Fruit fly (Drosophila melanogaster) whole organism, embryonic: ENCODE data around the gene SmD1.

Source experiments
- ATbp ChIP-seq: fragments of 200-800 bp; sonication (Bioruptor generic); optimal IDR thresholded peaks from 2 replicates; lab custom pipeline; 2017; ENCODE audit warnings: missing biosample characterization, mild to moderate bottlenecking, missing genetic modification characterization, missing genetic modification reagents
- Aef1 ChIP-seq: fragments of 200-800 bp; sonication (Bioruptor generic); IDR thresholded peaks from 3 replicates; pipeline ENCODE4 v1.3.6; 2022; ENCODE audit warnings: missing biosample characterization, missing genetic modification characterization
- BEAF-32 ChIP-seq: fragments of 200-800 bp; sonication (Bioruptor generic); optimal IDR thresholded peaks from 3 replicates; lab custom pipeline; 2017; ENCODE audit warnings: missing biosample characterization, missing genetic modification characterization, mild to moderate bottlenecking, moderate library complexity, missing genetic modification reagents
- Bgb ChIP-seq: fragments of 200-800 bp; sonication (Bioruptor generic); IDR thresholded peaks from 2 replicates; pipeline ENCODE4 v1.3.6; 2022; ENCODE audit warnings: missing biosample characterization, missing genetic modification characterization; ENCODE audit not compliant: partially characterized antibody
- CG10543 ChIP-seq: fragments of 200-800 bp; sonication (Bioruptor generic); optimal IDR thresholded peaks from 3 replicates; lab custom pipeline; 2017; ENCODE audit warnings: missing biosample characterization, mild to moderate bottlenecking, missing genetic modification characterization, moderate library complexity
- CG12071 ChIP-seq: fragments of 200-800 bp; sonication (Bioruptor generic); optimal IDR thresholded peaks from 3 replicates; lab custom pipeline; 2018; ENCODE audit warnings: missing biosample characterization, mild to moderate bottlenecking, missing genetic modification characterization
- CG12299 ChIP-seq: fragments of 200-800 bp; sonication (Bioruptor generic); optimal IDR thresholded peaks from 2 replicates; lab custom pipeline; 2018; ENCODE audit warnings: missing biosample characterization, mild to moderate bottlenecking, missing genetic modification characterization
- CG12659 ChIP-seq: fragments of 200-800 bp; sonication (Bioruptor generic); optimal IDR thresholded peaks from 3 replicates; lab custom pipeline; 2017; ENCODE audit warnings: mild to moderate bottlenecking, missing biosample characterization, missing genetic modification reagents, missing genetic modification characterization
- CG1792 ChIP-seq: fragments of 200-800 bp; sonication (Bioruptor generic); optimal IDR thresholded peaks from 2 replicates; lab custom pipeline; 2016; ENCODE audit warnings: missing biosample characterization, missing genetic modification characterization
- CG3281 ChIP-seq: fragments of 200-800 bp; sonication (Bioruptor generic); optimal IDR thresholded peaks from 3 replicates; lab custom pipeline; 2017; ENCODE audit warnings: missing biosample characterization, mild to moderate bottlenecking, missing genetic modification characterization
- CG34224 ChIP-seq: fragments of 200-800 bp; sonication (Bioruptor generic); IDR thresholded peaks from 3 replicates; pipeline ENCODE4 v1.3.6; 2022; ENCODE audit warnings: missing biosample characterization, missing genetic modification characterization; ENCODE audit not compliant: partially characterized antibody
- CG4360 ChIP-seq: fragments of 200-800 bp; sonication (Bioruptor generic); IDR thresholded peaks from 2 replicates; pipeline ENCODE4 v1.3.6; 2022; ENCODE audit warnings: missing biosample characterization, missing genetic modification characterization
- CG6254 ChIP-seq: fragments of 200-800 bp; sonication (Bioruptor generic); optimal IDR thresholded peaks from 3 replicates; lab custom pipeline; 2017; ENCODE audit warnings: mild to moderate bottlenecking, missing biosample characterization, missing genetic modification reagents, missing genetic modification characterization
- CG6683 ChIP-seq: fragments of 200-800 bp; sonication (Bioruptor generic); optimal IDR thresholded peaks from 2 replicates; lab custom pipeline; 2017; ENCODE audit warnings: missing biosample characterization, mild to moderate bottlenecking, missing genetic modification characterization, missing genetic modification reagents
- CG6791 ChIP-seq: fragments of 200-800 bp; sonication (Bioruptor generic); IDR thresholded peaks from 3 replicates; pipeline ENCODE4 v1.3.6; 2022; ENCODE audit warnings: missing biosample characterization, missing genetic modification characterization; ENCODE audit not compliant: partially characterized antibody
- CG7372 ChIP-seq: fragments of 200-800 bp; sonication (Bioruptor generic); IDR thresholded peaks from 2 replicates; pipeline ENCODE4 v1.3.6; 2022; ENCODE audit warnings: missing biosample characterization, missing genetic modification characterization
- CG9932 ChIP-seq: fragments of 200-800 bp; sonication (Bioruptor generic); IDR thresholded peaks from 2 replicates; pipeline ENCODE4 v1.3.6; 2022; ENCODE audit warnings: missing biosample characterization, missing genetic modification characterization
- D19B ChIP-seq: fragments of 200-800 bp; sonication (Bioruptor generic); optimal IDR thresholded peaks from 2 replicates; lab custom pipeline; 2017; ENCODE audit warnings: missing biosample characterization, mild to moderate bottlenecking, missing genetic modification characterization
- Dfd ChIP-seq, 2 experiments: fragments of >200 bp; optimal IDR thresholded peaks; 2 replicates each; lab custom pipeline; 2017; ENCODE audit warnings: missing biosample characterization in 2 of 2, missing genetic modification characterization in 2 of 2
- Doc2 ChIP-seq: fragments of 200-800 bp; sonication (Bioruptor generic); IDR thresholded peaks from 2 replicates; pipeline ENCODE4 v1.3.6; 2022; ENCODE audit warnings: missing biosample characterization, missing genetic modification characterization
- Fer2 ChIP-seq: fragments of 200-800 bp; sonication (Bioruptor generic); optimal IDR thresholded peaks from 2 replicates; lab custom pipeline; 2018; ENCODE audit warnings: missing biosample characterization, mild to moderate bottlenecking, missing genetic modification characterization, moderate library complexity
- HLH4C ChIP-seq: fragments of 200-800 bp; sonication (Bioruptor generic); IDR thresholded peaks from 3 replicates; pipeline ENCODE4 v1.3.6; 2022; ENCODE audit warnings: missing biosample characterization, missing genetic modification characterization; ENCODE audit not compliant: partially characterized antibody
- Lhr ChIP-seq: fragments of 200-800 bp; sonication (Bioruptor generic); optimal IDR thresholded peaks from 3 replicates; lab custom pipeline; 2017; ENCODE audit warnings: mild to moderate bottlenecking, missing biosample characterization, missing genetic modification reagents, missing genetic modification characterization
- MTF-1 ChIP-seq: fragments of 200-800 bp; sonication (Bioruptor generic); optimal IDR thresholded peaks from 2 replicates; lab custom pipeline; 2018; ENCODE audit warnings: missing biosample characterization, mild to moderate bottlenecking, missing genetic modification characterization, borderline replicate concordance
- Max ChIP-seq: fragments of 200-800 bp; sonication (Bioruptor generic); optimal IDR thresholded peaks from 2 replicates; lab custom pipeline; 2016; ENCODE audit warnings: missing biosample characterization, mild to moderate bottlenecking, missing genetic modification characterization
- NC2α ChIP-seq: fragments of 200-800 bp; sonication (Bioruptor generic); optimal IDR thresholded peaks from 2 replicates; lab custom pipeline; 2016; ENCODE audit warnings: missing biosample characterization, missing genetic modification characterization
- NC2β ChIP-seq: fragments of 200-800 bp; sonication (Bioruptor generic); optimal IDR thresholded peaks from 2 replicates; lab custom pipeline; 2016; ENCODE audit warnings: missing biosample characterization, missing genetic modification characterization
- Nf-YB ChIP-seq: fragments of 200-800 bp; sonication (Bioruptor generic); optimal IDR thresholded peaks from 3 replicates; lab custom pipeline; 2019; ENCODE audit warnings: missing biosample characterization, mild to moderate bottlenecking, missing genetic modification characterization, moderate library complexity
- Tbp ChIP-seq: fragments of >200 bp; optimal IDR thresholded peaks from 2 replicates; lab custom pipeline; 2018; ENCODE audit warnings: missing biosample characterization, missing genetic modification characterization
- Xbp1 ChIP-seq: fragments of 200-800 bp; sonication (Bioruptor generic); optimal IDR thresholded peaks from 3 replicates; lab custom pipeline; 2016; ENCODE audit warnings: missing biosample characterization, mild to moderate bottlenecking, missing genetic modification characterization
- YL-1 ChIP-seq: fragments of 200-800 bp; sonication (Bioruptor generic); optimal IDR thresholded peaks from 3 replicates; lab custom pipeline; 2017; ENCODE audit warnings: missing biosample characterization, mild to moderate bottlenecking, missing genetic modification characterization
- bcd ChIP-seq: fragments of 200-800 bp; sonication (Bioruptor generic); optimal IDR thresholded peaks from 2 replicates; lab custom pipeline; 2017; ENCODE audit warnings: missing biosample characterization, mild to moderate bottlenecking, missing genetic modification characterization
- btn ChIP-seq: fragments of 200-800 bp; sonication (Bioruptor generic); optimal IDR thresholded peaks from 2 replicates; lab custom pipeline; 2016; ENCODE audit warnings: missing biosample characterization, missing genetic modification characterization
- cato ChIP-seq: fragments of 200-800 bp; sonication (Bioruptor generic); optimal IDR thresholded peaks from 2 replicates; lab custom pipeline; 2016; ENCODE audit warnings: missing biosample characterization, missing genetic modification characterization, borderline replicate concordance
- croc ChIP-seq: fragments of 200-800 bp; sonication (Bioruptor generic); conservative IDR thresholded peaks from 3 replicates; pipeline ENCODE4 v1.3.6; 2022; ENCODE audit warnings: missing biosample characterization, missing genetic modification characterization
- crol ChIP-seq: fragments of 200-800 bp; sonication (Bioruptor generic); IDR thresholded peaks from 2 replicates; pipeline ENCODE4 v1.3.6; 2022; ENCODE audit warnings: missing biosample characterization, missing genetic modification characterization
- danr ChIP-seq: fragments of 200-800 bp; sonication (Bioruptor generic); IDR thresholded peaks from 2 replicates; pipeline ENCODE4 v1.3.6; 2022; ENCODE audit warnings: missing biosample characterization, missing genetic modification characterization
- dm ChIP-seq: fragments of 200-800 bp; sonication (Bioruptor generic); optimal IDR thresholded peaks from 3 replicates; lab custom pipeline; 2016; ENCODE audit warnings: missing biosample characterization, missing genetic modification characterization
- dmrt99B ChIP-seq: fragments of 200-800 bp; sonication (Bioruptor generic); optimal IDR thresholded peaks from 2 replicates; lab custom pipeline; 2018; ENCODE audit warnings: missing biosample characterization, mild to moderate bottlenecking, missing genetic modification characterization, moderate library complexity
- ems ChIP-seq: fragments of 200-800 bp; sonication (Bioruptor generic); optimal IDR thresholded peaks from 3 replicates; lab custom pipeline; 2016; ENCODE audit warnings: missing biosample characterization, missing genetic modification characterization
- eyg ChIP-seq: fragments of 200-800 bp; sonication (Bioruptor generic); optimal IDR thresholded peaks from 3 replicates; lab custom pipeline; 2016; ENCODE audit warnings: missing biosample characterization, missing genetic modification characterization
- ken ChIP-seq: fragments of 200-800 bp; sonication (Bioruptor generic); IDR thresholded peaks from 3 replicates; pipeline ENCODE4 v1.3.6; 2022; ENCODE audit warnings: missing biosample characterization, missing genetic modification characterization
- maf-S ChIP-seq: fragments of 200-800 bp; sonication (Bioruptor generic); optimal IDR thresholded peaks from 2 replicates; lab custom pipeline; 2016; ENCODE audit warnings: missing biosample characterization, missing genetic modification characterization
- odd ChIP-seq: fragments of 200-800 bp; sonication (Bioruptor generic); optimal IDR thresholded peaks from 2 replicates; lab custom pipeline; 2017; ENCODE audit warnings: missing biosample characterization, mild to moderate bottlenecking, missing genetic modification characterization
- sc ChIP-seq, 3 experiments: fragments of >200 bp in 2 of 3; fragments of 200-800 bp in 1 of 3; sonication (Bioruptor generic) in 1 of 3; optimal IDR thresholded peaks; 2 replicates in 2 of 3; 3 replicates in 1 of 3; lab custom pipeline; 2017; ENCODE audit warnings: mild to moderate bottlenecking in 1 of 3, missing biosample characterization in 1 of 3, missing genetic modification characterization in 1 of 3, missing genetic modification reagents in 1 of 3
- seq ChIP-seq: fragments of 200-800 bp; sonication (Bioruptor generic); IDR thresholded peaks from 2 replicates; pipeline ENCODE4 v1.3.6; 2022; ENCODE audit warnings: missing biosample characterization, missing genetic modification characterization
- slp2 ChIP-seq: fragments of 200-800 bp; sonication (Bioruptor generic); optimal IDR thresholded peaks from 2 replicates; lab custom pipeline; 2016; ENCODE audit warnings: missing biosample characterization, missing genetic modification characterization
- sob ChIP-seq: fragments of 200-800 bp; sonication (Bioruptor generic); IDR thresholded peaks from 2 replicates; pipeline ENCODE4 v1.3.6; 2022; ENCODE audit warnings: missing biosample characterization, missing genetic modification characterization
- tin ChIP-seq: fragments of 200-800 bp; sonication (Bioruptor generic); optimal IDR thresholded peaks from 3 replicates; lab custom pipeline; 2016; ENCODE audit warnings: missing biosample characterization, missing genetic modification characterization
- usp ChIP-seq: fragments of >200 bp; optimal IDR thresholded peaks from 2 replicates; lab custom pipeline; 2017; ENCODE audit warnings: missing biosample characterization, missing genetic modification characterization
- vfl ChIP-seq: fragments of 200-800 bp; sonication (Bioruptor generic); optimal IDR thresholded peaks from 2 replicates; lab custom pipeline; 2016; ENCODE audit warnings: missing biosample characterization, missing genetic modification characterization

SmD1 gene

DNA sequence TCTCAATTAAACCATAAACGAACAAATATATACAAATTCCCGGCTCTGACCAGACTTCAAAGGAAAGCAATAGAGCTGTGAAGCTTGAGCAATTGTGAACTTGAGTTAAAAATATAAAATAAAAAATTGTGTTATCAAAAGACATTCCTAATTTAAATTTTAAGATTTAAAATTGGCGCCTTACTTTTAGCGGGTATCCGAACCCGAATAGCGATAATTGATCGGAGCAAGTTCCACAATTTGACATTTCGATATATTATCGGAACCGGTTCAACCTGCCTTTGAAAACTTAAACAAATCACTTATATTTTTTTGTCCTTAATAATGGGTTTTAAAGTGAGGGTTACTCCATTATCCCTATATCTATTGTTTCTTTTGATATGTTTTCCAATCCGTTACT is 1.7 kb downstream of the SmD1 start (continued):
- no peak for TF ChIP-seq sc (optimal IDR thresholded peaks at IDR 0.05; lab: Kevin White, UChicago)
- TF ChIP-seq sc (GFP tag; optimal IDR thresholded peaks at IDR 0.05; lab: Kevin White, UChicago): no peak
- no peak for TF ChIP-seq usp
- TF ChIP-seq CG6791 (GFP tag; lab: Robert Waterston, UW): peak; percentile 69
- TF ChIP-seq CG12071 (GFP tag; lab: Kevin White, UChicago): no peak
- no peak for TF ChIP-seq crol
- TF ChIP-seq NC2α (GFP tag; lab: Kevin White, UChicago): no peak
- TF ChIP-seq btn: no peak
- TF ChIP-seq CG4360 (GFP tag; lab: Robert Waterston, UW): no peak
- no peak for TF ChIP-seq YL-1 (GFP tag; lab: Kevin White, UChicago)
- TF ChIP-seq BEAF-32 (GFP tag; lab: Kevin White, UChicago): peak; percentile 54
- no peak for TF ChIP-seq CG7372
- TF ChIP-seq ken: no peak
- TF ChIP-seq CG6683 (GFP tag; lab: Kevin White, UChicago): no peak
- no peak for TF ChIP-seq seq (GFP tag; lab: Robert Waterston, UW)
- TF ChIP-seq NC2β (GFP tag; lab: Kevin White, UChicago): no peak
- no peak for TF ChIP-seq Nf-YB (GFP tag; lab: Kevin White, UChicago)
- no peak for TF ChIP-seq Aef1 (GFP tag; lab: Robert Waterston, UW)
- TF ChIP-seq tin: no peak
- no peak for TF ChIP-seq odd (GFP tag; lab: Kevin White, UChicago)
- no peak for TF ChIP-seq Tbp (GFP tag; lab: Kevin White, UChicago)
- no peak for TF ChIP-seq Max (GFP tag; lab: Kevin White, UChicago)
- no peak for TF ChIP-seq Dfd (GFP tag; optimal IDR thresholded peaks at IDR 0.05; lab: Kevin White, UChicago)
- TF ChIP-seq Bgb (GFP tag; lab: Robert Waterston, UW): peak; percentile 68
- no peak for TF ChIP-seq ems (GFP tag; lab: Kevin White, UChicago)
- TF ChIP-seq cato (GFP tag; lab: Kevin White, UChicago): no peak
- TF ChIP-seq CG12659 (GFP tag; lab: Kevin White, UChicago): no peak
- TF ChIP-seq vfl (GFP tag; lab: Kevin White, UChicago): no peak
- no peak for TF ChIP-seq Fer2 (tag; lab: Kevin White, UChicago)
- no peak for TF ChIP-seq croc (GFP tag; lab: Robert Waterston, UW)
- TF ChIP-seq CG6254 (GFP tag; lab: Kevin White, UChicago): no peak
- TF ChIP-seq CG3281 (GFP tag; lab: Kevin White, UChicago): no peak
- TF ChIP-seq ATbp (GFP tag; lab: Kevin White, UChicago): no peak
- TF ChIP-seq dm: no peak
- TF ChIP-seq dmrt99B: no peak
- TF ChIP-seq bcd (GFP tag; lab: Kevin White, UChicago): no peak
- no peak for TF ChIP-seq CG12299 (tag; lab: Kevin White, UChicago)
- peak; percentile 67; the same call in 2 of the 3 replicates for TF ChIP-seq HLH4C (GFP tag; lab: Robert Waterston, UW)
- no peak for TF ChIP-seq eyg (GFP tag; lab: Kevin White, UChicago)
- TF ChIP-seq slp2 (GFP tag; lab: Kevin White, UChicago): no peak
- TF ChIP-seq MTF-1: no peak
- TF ChIP-seq D19B: no peak
- TF ChIP-seq CG34224 (GFP tag; lab: Robert Waterston, UW): peak; percentile 76
- no peak for TF ChIP-seq CG9932 (GFP tag; lab: Robert Waterston, UW)
- no peak for TF ChIP-seq sob
- no peak for TF ChIP-seq danr
- no peak for TF ChIP-seq Doc2 (GFP tag; lab: Robert Waterston, UW)
- no peak for TF ChIP-seq maf-S (GFP tag; lab: Kevin White, UChicago)
- TF ChIP-seq Xbp1 (GFP tag; lab: Kevin White, UChicago): no peak
- peak; percentile 33 for TF ChIP-seq Lhr (GFP tag; lab: Kevin White, UChicago)
- TF ChIP-seq CG1792 (GFP tag; lab: Kevin White, UChicago): no peak
- TF ChIP-seq CG10543 (GFP tag; lab: Kevin White, UChicago): no peak
